Worm (Caenorhabditis elegans) whole organism, dauer: ENCODE measurements around the gene Y43B11AL.1.

ENCODE experiments used
- unc-62 ChIP-seq: sonication (generic microtip); optimal IDR thresholded peaks from 2 replicates; lab custom pipeline; 2017; ENCODE audit warnings: missing biosample characterization, missing genetic modification reagents, missing genetic modification characterization

The Y43B11AL.1 gene

ce11 chrIV:7084632-7085160 is 19.6 kb downstream of the Y43B11AL.1 start, which contains the start of gene rps-4:
TSS of gene rps-4 (minus strand) at chrIV:7084682.
- no peak for TF ChIP-seq unc-62 (GFP tag; lab: Kevin White, UChicago)

DNA sequence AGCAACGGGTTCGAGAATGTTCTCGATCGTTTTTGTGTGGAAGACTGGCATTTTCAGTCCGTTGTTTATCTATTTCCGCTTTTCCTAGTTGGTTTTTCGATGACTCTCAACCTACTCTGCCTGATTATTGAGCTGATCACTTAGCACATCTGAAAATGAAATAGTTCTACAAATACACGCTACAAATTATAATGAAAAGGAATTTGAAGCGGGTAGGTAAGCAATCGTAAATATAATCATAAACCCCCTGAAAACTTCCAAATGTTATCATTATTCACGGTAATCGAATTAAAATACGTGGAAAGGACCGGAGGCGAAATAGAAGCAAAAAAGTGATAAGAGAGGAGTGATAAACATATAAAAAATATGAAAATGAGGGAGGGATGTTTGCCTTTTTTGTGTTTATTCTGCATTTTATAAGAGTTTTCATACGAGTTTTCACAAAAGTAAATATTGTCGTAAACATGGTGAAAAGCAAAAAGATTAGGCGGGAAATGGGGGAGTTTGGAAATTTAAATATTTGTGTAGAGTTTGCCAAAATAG is 29.2 kb downstream of the Y43B11AL.1 start, which contains the start of gene deb-1:
Gene deb-1, minus strand, starts transcription at position 51 of the 543 bp plus-strand sequence.
- no peak for TF ChIP-seq unc-62 (GFP tag; lab: Kevin White, UChicago)

ce11 chrIV:7095396-7095964 is 30.4 kb downstream of the Y43B11AL.1 start:
- no peak for TF ChIP-seq unc-62 (GFP tag; lab: Kevin White, UChicago)

DNA sequence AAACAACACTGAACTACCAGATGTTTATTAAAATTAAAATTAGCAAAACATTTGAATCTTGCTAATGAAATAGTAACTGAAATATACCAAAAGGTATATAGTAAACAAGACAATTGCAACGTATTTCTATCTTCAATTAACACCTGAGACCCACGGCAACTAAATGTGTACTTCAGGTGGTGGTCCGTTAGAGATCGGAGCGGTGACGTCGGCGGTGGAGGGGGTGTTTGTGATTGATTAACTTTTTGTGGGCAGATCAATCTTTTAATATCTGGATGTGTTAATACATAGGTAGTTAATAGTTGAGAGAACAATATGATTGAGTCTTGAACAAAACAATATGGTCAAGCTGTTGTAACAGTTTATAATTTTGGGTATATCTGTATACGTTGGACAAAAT is 31.0 kb downstream of the Y43B11AL.1 start:
- no peak for TF ChIP-seq unc-62 (GFP tag; lab: Kevin White, UChicago)

- TF ChIP-seq unc-62 (GFP tag; lab: Kevin White, UChicago): no peak
Measured at ce11 chrIV:7097450-7097849, 32.3 kb downstream of the Y43B11AL.1 start.

DNA sequence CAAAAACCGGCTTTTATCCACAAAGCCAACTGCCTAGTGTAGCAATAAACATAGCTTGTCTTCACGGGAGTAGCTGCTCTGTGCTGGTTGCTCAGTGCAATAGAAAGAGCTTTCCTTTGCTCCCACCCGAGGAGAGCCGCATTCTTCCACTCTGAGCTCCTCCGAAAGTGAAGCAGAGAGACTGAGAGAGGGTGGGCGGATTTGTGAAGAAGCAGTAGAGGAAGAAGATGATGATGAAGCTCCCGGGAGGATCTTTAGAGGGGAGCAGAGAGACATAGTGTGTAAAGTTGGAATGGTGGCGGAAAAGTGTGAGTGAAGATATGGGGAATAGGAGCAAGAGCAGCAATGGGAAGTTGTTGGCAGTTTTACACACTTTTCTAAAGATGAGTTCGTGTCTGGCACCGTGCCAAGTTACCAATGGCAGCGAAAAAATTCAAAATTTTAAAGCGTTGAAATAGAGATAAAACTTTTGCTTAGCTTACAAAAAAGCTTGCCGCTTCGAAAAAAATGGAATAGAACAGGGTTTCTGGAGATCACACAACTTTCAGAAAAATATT is 33.5 kb downstream of the Y43B11AL.1 start, which contains the start of gene ZC477.4:
Gene ZC477.4, minus strand, starts transcription at position 276 of the 557 bp plus-strand sequence.
- TF ChIP-seq unc-62 (GFP tag; lab: Kevin White, UChicago): no peak

DNA sequence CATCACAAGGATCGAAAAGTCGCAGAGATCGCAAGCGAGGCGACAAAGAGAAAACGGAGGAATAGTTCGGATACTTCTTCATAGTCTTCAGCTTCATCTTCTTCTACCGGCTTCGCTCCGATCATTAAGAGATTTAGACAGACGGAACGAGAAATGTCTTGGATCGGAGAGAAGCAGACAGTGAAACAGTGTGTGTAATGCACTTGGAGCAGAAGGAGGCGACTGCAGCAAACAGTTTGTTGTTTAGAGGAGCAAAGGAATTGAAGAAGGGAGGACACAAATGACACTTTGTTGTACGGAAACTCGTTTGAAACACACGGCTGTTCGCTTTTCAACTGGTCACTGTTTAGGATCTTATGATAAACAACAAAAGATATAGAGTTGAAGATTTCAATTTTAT is 34.3 kb downstream of the Y43B11AL.1 start:
- TF ChIP-seq unc-62 (GFP tag; lab: Kevin White, UChicago): no peak

DNA sequence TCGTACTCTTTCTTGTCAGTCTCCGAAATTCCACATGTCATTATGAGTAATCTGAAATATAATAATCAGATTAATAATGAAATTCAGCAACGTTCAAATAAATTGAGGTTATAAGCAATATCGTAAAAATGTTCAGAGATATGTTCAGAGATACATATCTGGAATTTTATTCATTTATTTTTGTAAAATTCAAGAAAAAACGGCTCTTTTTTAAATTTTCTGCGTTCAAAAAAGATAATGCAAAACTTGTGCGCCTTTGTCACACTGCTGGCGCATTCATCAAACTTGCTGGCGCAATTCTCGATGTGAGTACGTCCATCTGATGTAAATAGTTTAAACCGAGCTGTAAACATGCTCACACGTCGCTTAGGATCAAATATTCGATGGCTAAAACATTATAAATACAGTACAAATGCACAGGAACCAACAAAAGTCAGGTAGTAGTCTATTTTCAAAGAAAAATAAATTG is 38.1 kb downstream of the Y43B11AL.1 start, which contains the start of the genes rde-8 and ZC477.3:
Gene rde-8, minus strand, starts transcription at position 51 of the 469 bp plus-strand sequence.
Gene ZC477.3, plus strand, starts transcription at position 282 of the 469 bp plus-strand sequence.
- TF ChIP-seq unc-62 (GFP tag; lab: Kevin White, UChicago): no peak

- TF ChIP-seq unc-62 (GFP tag; lab: Kevin White, UChicago): no peak
Measured at ce11 chrIV:7107893-7108292, 42.8 kb downstream of the Y43B11AL.1 start, which contains the start of gene ZC477.2. TSS of gene ZC477.2 (plus strand) at chrIV:7108193.

- TF ChIP-seq unc-62 (GFP tag; lab: Kevin White, UChicago): no peak
Measured at ce11 chrIV:7111354-7111753, 46.2 kb downstream of the Y43B11AL.1 start, which contains the start of the genes ZC477.7 and ssq-3. TSS of gene ZC477.7 (minus strand) at chrIV:7111454. TSS of gene ssq-3 (plus strand) at chrIV:7111604.

DNA sequence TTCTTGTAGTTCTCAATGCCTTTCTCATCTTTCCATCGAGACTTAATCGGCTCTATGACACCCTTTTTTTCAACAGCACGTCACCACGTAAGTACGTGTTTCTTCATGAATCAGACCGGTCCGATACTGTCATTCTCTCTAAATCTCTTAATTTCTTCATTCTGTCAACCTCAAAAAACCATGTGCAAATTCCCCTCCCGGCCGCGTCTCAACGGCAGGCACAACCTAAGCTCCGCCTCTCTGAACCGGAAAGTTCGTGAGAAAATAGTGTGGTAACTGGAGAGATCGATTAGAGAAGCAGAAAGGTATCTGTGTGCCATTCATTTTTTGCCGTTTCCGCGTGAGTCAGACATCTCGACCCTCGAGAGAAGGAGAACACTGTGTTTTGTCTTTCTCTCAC is 49.5 kb downstream of the Y43B11AL.1 start, which contains the start of gene nas-8:
Gene nas-8, plus strand, starts transcription at position 301 of the 400 bp plus-strand sequence.
- no peak for TF ChIP-seq unc-62 (GFP tag; lab: Kevin White, UChicago)
